Worm (Caenorhabditis elegans) whole organism, L4 larva: Measurements from ENCODE around the gene C08F8.15.
A peak's percentile ranks its signal among the peaks of the same experiment; 100 is the strongest.

Experiments used
- D1046.2 ChIP-seq: fragments of 200-800 bp; sonication (Bioruptor generic); IDR thresholded peaks from 2 replicates; pipeline ENCODE4 v1.3.6; 2022; ENCODE audit warnings: missing genetic modification characterization, missing compliant biosample characterization
- F49E8.2 ChIP-seq: sonication (generic microtip); optimal IDR thresholded peaks from 2 replicates; lab custom pipeline; 2016; ENCODE audit warnings: missing compliant biosample characterization, mild to moderate bottlenecking, missing genetic modification characterization, borderline replicate concordance
- R02D3.7 ChIP-seq: fragments of 150-350 bp; sonication (generic microtip); optimal IDR thresholded peaks from 3 replicates; lab custom pipeline; 2014; ENCODE audit warnings: missing biosample characterization, missing genetic modification characterization
- T20F7.1 ChIP-seq: fragments of 200-800 bp; sonication (Bioruptor generic); optimal IDR thresholded peaks from 2 replicates; lab custom pipeline; 2018; ENCODE audit warnings: mild to moderate bottlenecking, missing genetic modification characterization, missing compliant biosample characterization
- attf-4 ChIP-seq: sonication (generic microtip); optimal IDR thresholded peaks from 3 replicates; lab custom pipeline; 2017; ENCODE audit warnings: missing biosample characterization, missing genetic modification characterization
- ceh-28 ChIP-seq: fragments of 150-350 bp; optimal IDR thresholded peaks from 2 replicates; lab custom pipeline; 2014; ENCODE audit warnings: missing biosample characterization, missing genetic modification reagents, missing genetic modification characterization
- ces-1 ChIP-seq: fragments of 150-350 bp; sonication (generic microtip); optimal IDR thresholded peaks from 4 replicates; lab custom pipeline; 2014; ENCODE audit warnings: missing biosample characterization, missing genetic modification reagents, missing genetic modification characterization
- cey-2 ChIP-seq: sonication (generic microtip); optimal IDR thresholded peaks from 3 replicates; lab custom pipeline; 2017; ENCODE audit warnings: missing genetic modification characterization, mild to moderate bottlenecking, missing compliant biosample characterization, antibody characterized with exemption, borderline replicate concordance; ENCODE audit not compliant: insufficient read depth
- daf-16 ChIP-seq, 3 experiments: sonication (generic microtip); optimal IDR thresholded peaks; 2 replicates each; lab custom pipeline; 2016 to 2017; ENCODE audit warnings: missing genetic modification characterization in 3 of 3, missing genetic modification reagents in 3 of 3, mild to moderate bottlenecking in 2 of 3, missing compliant biosample characterization in 2 of 3, missing biosample characterization in 1 of 3, moderate library complexity in 1 of 3
- daf-19 ChIP-seq: fragments of 200-800 bp; sonication (Bioruptor generic); conservative IDR thresholded peaks from 2 replicates; pipeline ENCODE4 v1.3.6; 2022; ENCODE audit warnings: missing genetic modification characterization, missing compliant biosample characterization
- dpl-1 ChIP-seq: fragments of 150-350 bp; optimal IDR thresholded peaks from 2 replicates; lab custom pipeline; 2014; ENCODE audit warnings: missing biosample characterization, missing genetic modification reagents, missing genetic modification characterization
- dve-1 ChIP-seq: sonication (generic microtip); optimal IDR thresholded peaks from 2 replicates; lab custom pipeline; 2017; ENCODE audit warnings: antibody characterized with exemption, mild to moderate bottlenecking, missing genetic modification characterization, missing compliant biosample characterization; ENCODE audit not compliant: insufficient read depth
- hlh-11 ChIP-seq: fragments of 200-800 bp; sonication (Bioruptor generic); optimal IDR thresholded peaks from 2 replicates; lab custom pipeline; 2018; ENCODE audit warnings: mild to moderate bottlenecking, missing genetic modification characterization, missing compliant biosample characterization
- hlh-30 ChIP-seq: sonication (generic microtip); optimal IDR thresholded peaks from 2 replicates; lab custom pipeline; 2017; ENCODE audit warnings: antibody characterized with exemption, mild to moderate bottlenecking, missing genetic modification characterization, missing compliant biosample characterization; ENCODE audit not compliant: insufficient read depth
- hmg-1.1 ChIP-seq: fragments of 200-800 bp; sonication (Bioruptor generic); IDR thresholded peaks from 2 replicates; pipeline ENCODE4 v1.3.6; 2022; ENCODE audit warnings: missing genetic modification reagents, missing genetic modification characterization, missing compliant biosample characterization
- lin-13 ChIP-seq: fragments of 150-350 bp; optimal IDR thresholded peaks from 2 replicates; lab custom pipeline; 2014; ENCODE audit warnings: missing biosample characterization, missing genetic modification reagents, missing genetic modification characterization
- lsy-2 ChIP-seq, 2 experiments: fragments of 150-350 bp in 1 of 2; sonication (generic microtip) in 1 of 2; optimal IDR thresholded peaks; 2 replicates each; lab custom pipeline; 2014 to 2017; ENCODE audit warnings: missing biosample characterization in 2 of 2, missing genetic modification characterization in 2 of 2
- madf-5 ChIP-seq, 2 experiments: fragments of 200-800 bp; sonication (Bioruptor generic); IDR thresholded peaks; 2 replicates each; pipeline ENCODE4 v1.3.6; 2022; ENCODE audit warnings: missing compliant biosample characterization in 2 of 2, missing genetic modification characterization in 2 of 2
- madf-9 ChIP-seq: fragments of 200-800 bp; sonication (Bioruptor generic); conservative IDR thresholded peaks from 2 replicates; pipeline ENCODE4 v1.3.6; 2022; ENCODE audit warnings: missing genetic modification reagents, missing genetic modification characterization, missing compliant biosample characterization
- mep-1 ChIP-seq: fragments of 150-350 bp; sonication (generic microtip); optimal IDR thresholded peaks from 3 replicates; lab custom pipeline; 2014; ENCODE audit warnings: missing biosample characterization, missing genetic modification characterization
- mes-2 ChIP-seq: sonication (generic microtip); optimal IDR thresholded peaks from 2 replicates; lab custom pipeline; 2016; ENCODE audit warnings: missing genotype, mild to moderate bottlenecking, missing genetic modification characterization, missing compliant biosample characterization; ENCODE audit not compliant: poor library complexity, severe bottlenecking
- mxl-3 ChIP-seq: fragments of 200-800 bp; sonication (Bioruptor generic); optimal IDR thresholded peaks from 2 replicates; lab custom pipeline; 2018; ENCODE audit warnings: mild to moderate bottlenecking, missing genetic modification characterization, missing compliant biosample characterization
- nhr-102 ChIP-seq: sonication (generic microtip); optimal IDR thresholded peaks from 2 replicates; lab custom pipeline; 2016; ENCODE audit warnings: mild to moderate bottlenecking, missing genetic modification characterization, moderate library complexity, missing compliant biosample characterization
- nhr-11 ChIP-seq: fragments of 150-350 bp; optimal IDR thresholded peaks from 2 replicates; lab custom pipeline; 2014; ENCODE audit warnings: missing biosample characterization, missing genetic modification characterization
- nhr-237 ChIP-seq: sonication (generic microtip); optimal IDR thresholded peaks from 2 replicates; lab custom pipeline; 2017; ENCODE audit warnings: missing biosample characterization, missing genetic modification characterization
- nhr-41 ChIP-seq: fragments of 200-800 bp; sonication (Bioruptor generic); IDR thresholded peaks from 2 replicates; pipeline ENCODE4 v1.3.6; 2022; ENCODE audit warnings: missing genetic modification reagents, missing genetic modification characterization, missing compliant biosample characterization
- nhr-42 ChIP-seq: fragments of 200-800 bp; sonication (Bioruptor generic); IDR thresholded peaks from 2 replicates; pipeline ENCODE4 v1.3.6; 2022; ENCODE audit warnings: missing genetic modification characterization, missing compliant biosample characterization
- nhr-6 ChIP-seq: fragments of 150-350 bp; optimal IDR thresholded peaks from 2 replicates; lab custom pipeline; 2014; ENCODE audit warnings: missing biosample characterization, missing genetic modification characterization
- nhr-77 ChIP-seq: fragments of 150-350 bp; optimal IDR thresholded peaks from 2 replicates; lab custom pipeline; 2014; ENCODE audit warnings: missing biosample characterization, missing genetic modification characterization
- rbr-2 ChIP-seq: sonication (generic microtip); optimal IDR thresholded peaks from 2 replicates; lab custom pipeline; 2016; ENCODE audit warnings: missing genotype, missing genetic modification characterization, missing compliant biosample characterization
- saeg-2 ChIP-seq: fragments of 200-800 bp; sonication (Bioruptor generic); IDR thresholded peaks from 2 replicates; pipeline ENCODE4 v1.3.6; 2022; ENCODE audit warnings: missing genetic modification reagents, missing genetic modification characterization, missing compliant biosample characterization
- skn-1 ChIP-seq: fragments of 150-350 bp; optimal IDR thresholded peaks from 2 replicates; lab custom pipeline; 2014; ENCODE audit warnings: missing biosample characterization, missing genetic modification characterization
- spr-1 ChIP-seq: sonication (generic microtip); optimal IDR thresholded peaks from 2 replicates; lab custom pipeline; 2016; ENCODE audit warnings: mild to moderate bottlenecking, missing genetic modification characterization, missing compliant biosample characterization
- vab-7 ChIP-seq: fragments of 200-800 bp; sonication (Bioruptor generic); IDR thresholded peaks from 2 replicates; pipeline ENCODE4 v1.3.6; 2022; ENCODE audit warnings: missing genetic modification reagents, missing genetic modification characterization, missing compliant biosample characterization
- zfp-2 ChIP-seq: sonication (generic microtip); optimal IDR thresholded peaks from 2 replicates; lab custom pipeline; 2016; ENCODE audit warnings: mild to moderate bottlenecking, missing genetic modification characterization, missing compliant biosample characterization
- zfp-3 ChIP-seq: fragments of 200-800 bp; sonication (Bioruptor generic); conservative IDR thresholded peaks from 2 replicates; pipeline ENCODE4 v1.3.6; 2022; ENCODE audit warnings: missing genetic modification reagents, missing genetic modification characterization, missing compliant biosample characterization
- zip-2 ChIP-seq: fragments of 150-350 bp; optimal IDR thresholded peaks from 2 replicates; lab custom pipeline; 2014; ENCODE audit warnings: missing biosample characterization, missing genetic modification characterization
- ztf-11 ChIP-seq: fragments of 150-350 bp; optimal IDR thresholded peaks from 2 replicates; lab custom pipeline; 2014; ENCODE audit warnings: missing biosample characterization, missing genetic modification characterization

The C08F8.15 gene

ce11 chrIV:11125200-11125599, 35.4 kb downstream of the C08F8.15 start (continued):
- TF ChIP-seq nhr-102 (tag; lab: Kevin White, UChicago) (no peak), dpl-1 (no peak), daf-16 (GFP tag; optimal IDR thresholded peaks at IDR 0.05; lab: Kevin White, UChicago) (no peak), daf-16 (tag; optimal IDR thresholded peaks at IDR 0.05; lab: Kevin White, UChicago) (peak; percentile 16), rbr-2 (tag; lab: Kevin White, UChicago) (peak; percentile 12), skn-1 (tag; lab: Kevin White, UChicago) (no peak), madf-9 (GFP tag; lab: Robert Waterston, UW) (no peak), ces-1 (GFP tag; lab: Kevin White, UChicago) (no peak), cey-2 (tag; lab: Kevin White, UChicago) (no peak), vab-7 (GFP tag; lab: Robert Waterston, UW) (no peak), zfp-2 (tag; lab: Kevin White, UChicago) (no peak), daf-19 (no peak), dve-1 (tag; lab: Kevin White, UChicago) (no peak), R02D3.7 (tag; lab: Kevin White, UChicago) (no peak), T20F7.1 (no peak), nhr-6 (no peak), zfp-3 (GFP tag; lab: Robert Waterston, UW) (no peak), mxl-3 (peak; percentile 32), nhr-77 (tag; lab: Kevin White, UChicago) (no peak), D1046.2 (GFP tag; lab: Robert Waterston, UW) (no peak), nhr-11 (tag; lab: Kevin White, UChicago) (no peak), nhr-237 (no peak), attf-4 (no peak), madf-5 (GFP tag; IDR thresholded peaks at IDR 0.05; lab: Robert Waterston, UW) (no peak), nhr-42 (GFP tag; lab: Robert Waterston, UW) (no peak), hlh-11 (tag; lab: Kevin White, UChicago) (peak; percentile 39), ceh-28 (no peak), mes-2 (tag; lab: Kevin White, UChicago) (peak; percentile 66), zip-2 (no peak), lin-13 (GFP tag; lab: Kevin White, UChicago) (no peak), lsy-2 (tag; optimal IDR thresholded peaks at IDR 0.05; lab: Kevin White, UChicago) (peak in 1 of 2 experiments; percentile 70), ztf-11 (tag; lab: Kevin White, UChicago) (no peak), spr-1 (tag; lab: Kevin White, UChicago) (no peak), mep-1 (tag; lab: Kevin White, UChicago) (peak; percentile 46), hlh-30 (tag; lab: Kevin White, UChicago) (no peak), saeg-2 (GFP tag; lab: Robert Waterston, UW) (no peak), F49E8.2 (tag; lab: Kevin White, UChicago) (no peak), hmg-1.1 (GFP tag; lab: Robert Waterston, UW) (peak; percentile 67)
- TF ChIP-seq, all 104 proteins: peak for 9

DNA sequence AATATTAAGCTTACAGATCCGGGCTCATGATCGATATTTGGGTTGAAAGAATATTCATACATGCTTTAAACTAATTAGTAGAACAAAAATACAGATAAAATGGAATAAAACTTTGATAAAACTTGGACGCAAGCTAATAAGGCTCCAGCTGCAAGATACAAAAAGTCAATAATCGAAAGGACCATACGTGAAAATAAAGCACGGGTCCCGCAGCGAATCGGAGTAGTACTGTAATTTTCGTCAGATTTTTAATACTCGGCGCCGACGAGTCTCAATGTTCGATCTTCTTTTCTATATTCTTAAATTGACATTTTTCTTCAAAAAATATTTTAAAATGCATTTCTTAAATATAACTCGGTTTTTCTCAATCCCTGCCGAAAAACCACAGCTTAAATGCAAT, 35.9 kb downstream of the C08F8.15 start, which contains the start of gene spo-11:
spo-11 (minus strand) TSS at position 189 of the 400 bp plus-strand sequence.
- no peak for TF ChIP-seq nhr-41 (GFP tag; lab: Robert Waterston, UW)
- peak; percentile 3 for TF ChIP-seq F49E8.2 (tag; lab: Kevin White, UChicago)
